Fruit fly (Drosophila melanogaster) whole organism, adult: ENCODE results near the gene CG31948.

ENCODE experiments used
- CG11617 ChIP-seq: fragments of 200-800 bp; sonication (Bioruptor generic); optimal IDR thresholded peaks from 2 replicates; lab custom pipeline; 2017; ENCODE audit warnings: mild to moderate bottlenecking, missing biosample characterization, missing genetic modification reagents, missing genetic modification characterization
- CG12768 ChIP-seq: fragments of 200-800 bp; sonication (Bioruptor generic); optimal IDR thresholded peaks from 2 replicates; lab custom pipeline; 2017; ENCODE audit warnings: missing biosample characterization, missing genetic modification characterization, mild to moderate bottlenecking, moderate library complexity, missing genetic modification reagents
- CG14711 ChIP-seq: fragments of 200-800 bp; sonication (Bioruptor generic); optimal IDR thresholded peaks from 2 replicates; lab custom pipeline; 2018; ENCODE audit warnings: missing biosample characterization, mild to moderate bottlenecking, missing genetic modification characterization, moderate library complexity
- CG1620 ChIP-seq: fragments of 200-800 bp; sonication (Bioruptor generic); optimal IDR thresholded peaks from 2 replicates; lab custom pipeline; 2016; ENCODE audit warnings: missing biosample characterization, missing genetic modification characterization
- CG33017 ChIP-seq: fragments of 200-800 bp; sonication (Bioruptor generic); optimal IDR thresholded peaks from 2 replicates; lab custom pipeline; 2018; ENCODE audit warnings: missing biosample characterization, mild to moderate bottlenecking, missing genetic modification characterization, moderate library complexity
- CG5204 ChIP-seq: fragments of 200-800 bp; sonication (Bioruptor generic); optimal IDR thresholded peaks from 2 replicates; lab custom pipeline; 2016; ENCODE audit warnings: missing biosample characterization, missing genetic modification characterization
- CG7101 ChIP-seq: fragments of 200-800 bp; sonication (Bioruptor generic); optimal IDR thresholded peaks from 2 replicates; lab custom pipeline; 2018; ENCODE audit warnings: missing biosample characterization, mild to moderate bottlenecking, missing genetic modification characterization, moderate library complexity
- Crg-1 ChIP-seq: fragments of 200-800 bp; sonication (Bioruptor generic); optimal IDR thresholded peaks from 2 replicates; lab custom pipeline; 2016; ENCODE audit warnings: missing biosample characterization, missing genetic modification characterization
- Hr96 ChIP-seq: fragments of 200-800 bp; sonication (Bioruptor generic); optimal IDR thresholded peaks from 2 replicates; lab custom pipeline; 2016; ENCODE audit warnings: missing biosample characterization, missing genetic modification characterization
- cic ChIP-seq: fragments of 200-800 bp; sonication (Bioruptor generic); optimal IDR thresholded peaks from 2 replicates; lab custom pipeline; 2017; ENCODE audit warnings: missing biosample characterization, mild to moderate bottlenecking, missing genetic modification characterization, moderate library complexity
- kay ChIP-seq: fragments of 200-800 bp; sonication (Bioruptor generic); peaks from one replicate; lab custom pipeline; 2016; ENCODE audit warnings: missing biosample characterization, missing genetic modification characterization, borderline replicate concordance
- ovo ChIP-seq: fragments of 200-800 bp; sonication (Bioruptor generic); optimal IDR thresholded peaks from 2 replicates; lab custom pipeline; 2016; ENCODE audit warnings: missing biosample characterization, missing genetic modification characterization
- pad ChIP-seq: fragments of 200-800 bp; sonication (Bioruptor generic); optimal IDR thresholded peaks from 3 replicates; lab custom pipeline; 2017; ENCODE audit warnings: missing biosample characterization, missing genetic modification characterization, mild to moderate bottlenecking, moderate library complexity, missing genetic modification reagents

dm6 chr2L:2417865-2418264 is 1.3 kb upstream of the CG31948 start, which contains the start of gene CG34448:
- no peak for TF ChIP-seq CG1620 (GFP tag; lab: Kevin White, UChicago)
- no peak for TF ChIP-seq CG5204 (GFP tag; lab: Kevin White, UChicago)
- no peak for TF ChIP-seq CG14711 (tag; lab: Kevin White, UChicago)
- no peak for TF ChIP-seq ovo
- TF ChIP-seq pad = no peak
- TF ChIP-seq Hr96 (GFP tag; lab: Kevin White, UChicago) = no peak
- TF ChIP-seq cic (GFP tag; lab: Kevin White, UChicago) = no peak
- TF ChIP-seq Crg-1 = no peak
- no peak for TF ChIP-seq CG11617 (GFP tag; lab: Kevin White, UChicago)
- TF ChIP-seq CG12768 (GFP tag; lab: Kevin White, UChicago) = no peak
- no peak for TF ChIP-seq CG7101 (tag; lab: Kevin White, UChicago)
- TF ChIP-seq kay (GFP tag; lab: Kevin White, UChicago) = no peak
- no peak for TF ChIP-seq CG33017 (tag; lab: Kevin White, UChicago)
